Worm (Caenorhabditis elegans): Measurements from ENCODE around the gene Y8A9A.2.

DNA sequence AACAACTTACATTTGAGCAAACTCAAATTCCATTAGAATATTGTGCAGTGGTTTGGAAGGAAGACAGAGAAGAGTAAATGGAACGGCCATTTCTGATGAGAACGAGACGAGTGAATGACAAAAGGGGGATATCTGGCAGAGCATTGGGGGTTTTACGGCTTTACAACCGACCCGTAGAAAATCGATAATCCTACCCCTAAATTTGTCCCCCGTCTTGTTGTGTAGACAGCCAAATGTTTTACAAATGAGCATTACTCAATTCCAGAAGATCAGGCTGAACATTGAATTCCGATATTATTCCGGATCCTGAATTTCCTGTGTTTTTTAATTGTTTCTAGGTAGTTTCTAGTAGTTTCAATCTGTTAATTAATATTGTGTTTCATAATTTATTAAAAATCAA, 2.1 kb upstream of the Y8A9A.2 start, which contains the start of gene fbxb-99:
- no peak for TF ChIP-seq tbx-2 (tag; optimal IDR thresholded peaks at IDR 0.05)
- no peak for TF ChIP-seq elt-2 (tag; optimal IDR thresholded peaks at IDR 0.05)
- TF ChIP-seq ama-1 (optimal IDR thresholded peaks at IDR 0.05), result no peak
- TF ChIP-seq aly-2 (tag; optimal IDR thresholded peaks at IDR 0.05), result no peak
- no peak for TF ChIP-seq elt-1 (tag; optimal IDR thresholded peaks at IDR 0.05)
- no peak for TF ChIP-seq nfya-1 (tag; optimal IDR thresholded peaks at IDR 0.05; ENCODE audit: insufficient read depth)
- no peak for TF ChIP-seq nhr-237 (tag; optimal IDR thresholded peaks at IDR 0.05)
- TF ChIP-seq nhr-12 (tag; optimal IDR thresholded peaks at IDR 0.05), result no peak
- TF ChIP-seq unc-62 (GFP tag; optimal IDR thresholded peaks at IDR 0.05), result no peak
- no peak for TF ChIP-seq lin-15B (tag; optimal IDR thresholded peaks at IDR 0.05)
- no peak for TF ChIP-seq ztf-11 (tag; optimal IDR thresholded peaks at IDR 0.05)
- TF ChIP-seq mml-1 (tag; optimal IDR thresholded peaks at IDR 0.05), result no peak
- no peak for TF ChIP-seq unc-39 (tag; optimal IDR thresholded peaks at IDR 0.05)
- no peak for TF ChIP-seq elt-3 (tag; optimal IDR thresholded peaks at IDR 0.05)

All from whole organism, L3 larva.